Worm (Caenorhabditis elegans) whole organism, L1 larva: ENCODE data around the gene lec-10.

Source experiments
- C16A3.4 ChIP-seq: fragments of 150-350 bp; optimal IDR thresholded peaks from 2 replicates; lab custom pipeline; 2014; ENCODE audit warnings: missing biosample characterization, missing genetic modification characterization
- C34B4.2 ChIP-seq: sonication (generic microtip); optimal IDR thresholded peaks from 2 replicates; lab custom pipeline; 2017; ENCODE audit warnings: mild to moderate bottlenecking, missing genetic modification characterization, missing compliant biosample characterization
- ama-1 ChIP-seq: fragments of 150-350 bp; optimal IDR thresholded peaks from 2 replicates; lab custom pipeline; 2014
- blmp-1 ChIP-seq: fragments of 150-350 bp; optimal IDR thresholded peaks from 2 replicates; lab custom pipeline; 2014; ENCODE audit warnings: missing biosample characterization, missing genetic modification characterization
- ceh-8 ChIP-seq: fragments of 200-800 bp; sonication (Bioruptor generic); optimal IDR thresholded peaks from 2 replicates; lab custom pipeline; 2018; ENCODE audit warnings: mild to moderate bottlenecking, missing genetic modification characterization, moderate library complexity, missing compliant biosample characterization
- dpl-1 ChIP-seq, 3 experiments: fragments of 150-350 bp in 2 of 3; sonication (generic microtip) in 1 of 3; optimal IDR thresholded peaks; 2 replicates each; lab custom pipeline; 2014 to 2017; ENCODE audit warnings: missing biosample characterization in 3 of 3, missing genetic modification characterization in 3 of 3, missing genetic modification reagents in 3 of 3
- efl-1 ChIP-seq, 4 experiments: fragments of 150-350 bp; optimal IDR thresholded peaks in 3 of 4; peaks in 1 of 4; 1 replicate in 1 of 4; 2 replicates in 3 of 4; lab custom pipeline; 2014; ENCODE audit warnings: missing biosample characterization in 2 of 4, missing genetic modification characterization in 2 of 4, missing genetic modification reagents in 2 of 4
- egl-13 ChIP-seq: sonication (generic microtip); optimal IDR thresholded peaks from 2 replicates; lab custom pipeline; 2016; ENCODE audit warnings: missing genotype, missing genetic modification reagents, missing genetic modification characterization, missing compliant biosample characterization
- elt-2 ChIP-seq: sonication (generic microtip); optimal IDR thresholded peaks from 2 replicates; lab custom pipeline; 2016; ENCODE audit warnings: missing genetic modification characterization, mild to moderate bottlenecking, inconsistent platforms, missing compliant biosample characterization, missing genetic modification reagents
- fos-1 ChIP-seq: fragments of 150-350 bp; optimal IDR thresholded peaks from 2 replicates; lab custom pipeline; 2014; ENCODE audit warnings: missing biosample characterization, missing genetic modification characterization
- hlh-17 ChIP-seq: fragments of 200-800 bp; sonication (Bioruptor generic); optimal IDR thresholded peaks from 2 replicates; lab custom pipeline; 2018; ENCODE audit warnings: missing genetic modification characterization, mild to moderate bottlenecking, missing compliant biosample characterization, moderate library complexity, borderline replicate concordance
- hpl-2 ChIP-seq: fragments of 150-350 bp; optimal IDR thresholded peaks from 2 replicates; lab custom pipeline; 2014; ENCODE audit warnings: missing biosample characterization, missing genetic modification reagents, missing genetic modification characterization
- lin-13 ChIP-seq: fragments of 150-350 bp; optimal IDR thresholded peaks from 2 replicates; lab custom pipeline; 2014; ENCODE audit warnings: missing biosample characterization, missing genetic modification reagents, missing genetic modification characterization
- lin-35 ChIP-seq, 2 experiments: fragments of 150-350 bp; optimal IDR thresholded peaks; 2 replicates each; lab custom pipeline; 2014; ENCODE audit warnings: missing biosample characterization in 2 of 2, missing genetic modification characterization in 2 of 2, missing genetic modification reagents in 2 of 2
- lin-39 ChIP-seq: fragments of 150-350 bp; optimal IDR thresholded peaks from 2 replicates; lab custom pipeline; 2014; ENCODE audit warnings: missing biosample characterization, missing genetic modification reagents, missing genetic modification characterization
- mef-2 ChIP-seq: fragments of 150-350 bp; optimal IDR thresholded peaks from 2 replicates; lab custom pipeline; 2014; ENCODE audit warnings: missing biosample characterization, missing genetic modification characterization
- mep-1 ChIP-seq: fragments of 150-350 bp; optimal IDR thresholded peaks from 2 replicates; lab custom pipeline; 2014; ENCODE audit warnings: missing biosample characterization, missing genetic modification characterization
- nhr-11 ChIP-seq: fragments of 150-350 bp; optimal IDR thresholded peaks from 2 replicates; lab custom pipeline; 2014; ENCODE audit warnings: missing biosample characterization, missing genetic modification characterization
- nhr-28 ChIP-seq: fragments of 150-350 bp; optimal IDR thresholded peaks from 2 replicates; lab custom pipeline; 2014; ENCODE audit warnings: missing biosample characterization, missing genetic modification characterization
- nhr-71 ChIP-seq: sonication (generic microtip); optimal IDR thresholded peaks from 2 replicates; lab custom pipeline; 2016; ENCODE audit warnings: mild to moderate bottlenecking, missing genetic modification characterization, moderate library complexity, missing compliant biosample characterization
- nhr-76 ChIP-seq: sonication (generic microtip); optimal IDR thresholded peaks from 2 replicates; lab custom pipeline; 2017; ENCODE audit warnings: missing biosample characterization, missing genetic modification characterization
- nhr-77 ChIP-seq: fragments of 150-350 bp; optimal IDR thresholded peaks from 2 replicates; lab custom pipeline; 2014; ENCODE audit warnings: missing biosample characterization, missing genetic modification characterization
- nhr-85 ChIP-seq: sonication (generic microtip); peaks from one replicate; lab custom pipeline; 2016; ENCODE audit warnings: missing genetic modification characterization, inconsistent platforms, missing compliant biosample characterization
- nhr-90 ChIP-seq: sonication (generic microtip); optimal IDR thresholded peaks from 2 replicates; lab custom pipeline; 2016; ENCODE audit warnings: mild to moderate bottlenecking, missing genetic modification characterization, missing compliant biosample characterization; ENCODE audit not compliant: poor library complexity
- pag-3 ChIP-seq: sonication (generic microtip); optimal IDR thresholded peaks from 2 replicates; lab custom pipeline; 2017; ENCODE audit warnings: missing genetic modification characterization, mild to moderate bottlenecking, missing compliant biosample characterization, antibody characterized with exemption, borderline replicate concordance; ENCODE audit not compliant: insufficient read depth
- snu-23 ChIP-seq: sonication (generic microtip); optimal IDR thresholded peaks from 2 replicates; lab custom pipeline; 2016; ENCODE audit warnings: missing genetic modification characterization, missing compliant biosample characterization
- sox-4 ChIP-seq: sonication (generic microtip); optimal IDR thresholded peaks from 2 replicates; lab custom pipeline; 2016; ENCODE audit warnings: missing genetic modification characterization, missing compliant biosample characterization
- tlp-1 ChIP-seq: fragments of 150-350 bp; optimal IDR thresholded peaks from 2 replicates; lab custom pipeline; 2014; ENCODE audit warnings: missing biosample characterization, missing genetic modification characterization
- unc-130 ChIP-seq: fragments of 150-350 bp; optimal IDR thresholded peaks from 2 replicates; lab custom pipeline; 2017; ENCODE audit warnings: missing biosample characterization, missing genetic modification characterization, inconsistent platforms
- unc-62 ChIP-seq: fragments of 150-350 bp; optimal IDR thresholded peaks from 2 replicates; lab custom pipeline; 2014; ENCODE audit warnings: missing biosample characterization, missing genetic modification reagents, missing genetic modification characterization
- unc-86 ChIP-seq: sonication (generic microtip); optimal IDR thresholded peaks from 2 replicates; lab custom pipeline; 2016; ENCODE audit warnings: missing genetic modification characterization, missing compliant biosample characterization
- unc-98 ChIP-seq: fragments of 200-800 bp; sonication (Bioruptor generic); IDR thresholded peaks from 2 replicates; pipeline ENCODE4 v1.3.6; 2022; ENCODE audit warnings: missing genetic modification characterization, missing compliant biosample characterization
- vab-15 ChIP-seq: sonication (generic microtip); optimal IDR thresholded peaks from 2 replicates; lab custom pipeline; 2017; ENCODE audit warnings: missing genotype, mild to moderate bottlenecking, missing genetic modification characterization, missing compliant biosample characterization
- zag-1 ChIP-seq: fragments of 150-350 bp; optimal IDR thresholded peaks from 2 replicates; lab custom pipeline; 2014; ENCODE audit warnings: missing biosample characterization, missing genetic modification characterization

Gene lec-10

ce11 chrV:6495353-6495752, 6.4 kb upstream of the lec-10 start:
- TF ChIP-seq zag-1 (tag; lab: Kevin White, UChicago) (no peak), tlp-1 (tag; lab: Kevin White, UChicago) (no peak), blmp-1 (tag; lab: Kevin White, UChicago) (peak; percentile 94)

DNA sequence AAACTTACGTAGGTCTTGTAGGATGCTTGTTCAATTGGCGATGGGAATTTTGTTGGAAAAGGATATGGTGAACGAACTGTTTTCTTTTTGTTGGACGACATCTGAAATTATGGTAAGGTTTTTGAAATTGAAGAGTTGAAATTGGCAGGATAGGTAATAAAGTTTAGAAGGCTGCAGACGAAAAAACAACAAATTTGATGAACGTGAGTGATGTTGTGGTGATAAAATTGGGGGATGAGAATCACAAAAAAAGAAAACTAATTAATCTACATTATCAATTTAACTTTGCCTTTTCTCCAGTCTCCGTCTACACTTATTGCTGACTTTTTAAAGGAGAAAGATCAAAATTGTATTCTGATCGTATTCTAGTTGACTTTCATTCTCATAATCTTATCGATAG, 4.9 kb upstream of the lec-10 start, which contains the start of gene cpt-6:
cpt-6 (minus strand) TSS at position 101 of the 400 bp plus-strand sequence.
- no peak for TF ChIP-seq unc-130 (tag; lab: Kevin White, UChicago)
- TF ChIP-seq nhr-71 (tag; lab: Kevin White, UChicago), result no peak
- TF ChIP-seq elt-2 (tag; lab: Kevin White, UChicago), result no peak
- no peak for TF ChIP-seq unc-86
- TF ChIP-seq nhr-85, result peak; percentile 65

- no peak for TF ChIP-seq C34B4.2 (tag; lab: Kevin White, UChicago)
- no peak for TF ChIP-seq fos-1 (tag; lab: Kevin White, UChicago)
- TF ChIP-seq nhr-77 (tag; lab: Kevin White, UChicago), result no peak
- TF ChIP-seq mef-2, result no peak
- TF ChIP-seq mep-1, result no peak
- TF ChIP-seq ceh-8 (GFP tag; lab: Kevin White, UChicago), result no peak
- TF ChIP-seq lin-35 (GFP tag; optimal IDR thresholded peaks at IDR 0.05; lab: Kevin White, UChicago), result peak in 1 of 2 experiments; percentile 8
- TF ChIP-seq nhr-90 (tag; lab: Kevin White, UChicago), result no peak
- peak; percentile 67 for TF ChIP-seq elt-2 (tag; lab: Kevin White, UChicago)
- no peak for TF ChIP-seq nhr-28
- TF ChIP-seq nhr-11 (tag; lab: Kevin White, UChicago), result no peak
- TF ChIP-seq hlh-17, result no peak
- TF ChIP-seq, all 84 proteins: peak for 2
Observed at ce11 chrV:6492497-6492896, 3.6 kb upstream of the lec-10 start.

- TF ChIP-seq hpl-2 (GFP tag; lab: Kevin White, UChicago), result no peak
- TF ChIP-seq elt-2 (tag; lab: Kevin White, UChicago), result peak; percentile 46
- no peak for TF ChIP-seq unc-98 (GFP tag; lab: Robert Waterston, UW)
- no peak for TF ChIP-seq zag-1 (tag; lab: Kevin White, UChicago)
- no peak for TF ChIP-seq lin-13 (GFP tag; lab: Kevin White, UChicago)
- no peak for TF ChIP-seq lin-39
Observed at ce11 chrV:6487878-6488277, 1.0 kb downstream of the lec-10 start.

ce11 chrV:6485109-6485508, 3.8 kb downstream of the lec-10 start:
- TF ChIP-seq sox-4 (tag; lab: Kevin White, UChicago) (no peak), ama-1 (lab: Kevin White, UChicago) (no peak), nhr-76 (no peak), pag-3 (tag; lab: Kevin White, UChicago) (no peak), C16A3.4 (tag; lab: Kevin White, UChicago) (no peak), lin-13 (GFP tag; lab: Kevin White, UChicago) (no peak), vab-15 (tag; lab: Kevin White, UChicago) (no peak), unc-62 (GFP tag; lab: Kevin White, UChicago) (no peak)

DNA sequence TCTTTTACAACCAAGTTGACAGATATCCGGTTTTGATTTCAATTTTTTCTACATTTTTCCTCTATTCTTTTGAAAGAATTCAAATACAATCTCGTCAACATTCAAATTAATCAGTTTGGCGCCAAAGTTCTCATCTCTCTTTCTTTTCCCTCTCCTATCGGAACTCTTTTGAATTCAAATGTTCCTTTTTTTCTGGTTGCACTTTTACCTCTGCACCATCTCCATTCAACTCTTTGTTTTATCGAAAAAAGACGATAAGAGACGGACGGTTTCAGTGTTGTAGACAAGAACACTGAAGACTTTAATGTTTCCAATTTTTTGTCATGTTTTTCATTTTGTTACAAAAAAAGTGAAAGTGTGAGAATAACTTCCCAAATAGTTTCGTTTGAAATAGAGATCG, 12.9 kb downstream of the lec-10 start:
- TF ChIP-seq efl-1 (optimal IDR thresholded peaks at IDR 0.05; lab: Kevin White, UChicago) (peak in 1 of 2 experiments; percentile 0), efl-1 (GFP tag; optimal IDR thresholded peaks at IDR 0.05 in 1 of 2; lab: Kevin White, UChicago) (peak; percentile 23 to 83), dpl-1 (GFP tag; optimal IDR thresholded peaks at IDR 0.05; lab: Kevin White, UChicago) (peak in 1 of 3 experiments; percentile 14), blmp-1 (tag; lab: Kevin White, UChicago) (peak; percentile 13), snu-23 (GFP tag; lab: Kevin White, UChicago) (no peak), egl-13 (tag; lab: Kevin White, UChicago) (no peak)
